Comparison of ENCODE assay signal across 6 fruit fly cellular contexts in genomic region chr3L:17421319-17421718, dm6.
A peak's percentile ranks its signal among the peaks of the same experiment; 100 is the strongest.
TF ChIP-seq lines count a peak whose summit lies in the region.

blot (minus strand) TSS chr3L:17421514.

- no peak for TF ChIP-seq CTCF in whole organism, embryonic (GFP tag; optimal IDR thresholded peaks at IDR 0.05; lab: Kevin White, UChicago)

TF ChIP-seq in whole organism, 6 proteins besides CTCF, POLR2A, EP300 and RAD21:
- TF ChIP-seq pan (optimal IDR thresholded peaks at IDR 0.05; lab: Kevin White, UChicago) (no peak), CG8478 (optimal IDR thresholded peaks at IDR 0.05; lab: Kevin White, UChicago) (no peak), psq (optimal IDR thresholded peaks at IDR 0.05; lab: Kevin White, UChicago) (no peak), Dll (optimal IDR thresholded peaks at IDR 0.05; lab: Kevin White, UChicago) (peak; percentile 12), usp (GFP tag; optimal IDR thresholded peaks at IDR 0.05; lab: Kevin White, UChicago) (no peak), EcR (GFP tag; optimal IDR thresholded peaks at IDR 0.05; lab: Kevin White, UChicago) (no peak)

TF ChIP-seq in whole organism, adult, 20 proteins besides CTCF, POLR2A, EP300 and RAD21:
- peak; percentile 45 for TF ChIP-seq Mnt (GFP tag; optimal IDR thresholded peaks at IDR 0.05; lab: Kevin White, UChicago)
- peak; percentile 18 for TF ChIP-seq CG12768 (GFP tag; optimal IDR thresholded peaks at IDR 0.05; lab: Kevin White, UChicago)
- TF ChIP-seq tj (GFP tag; optimal IDR thresholded peaks at IDR 0.05; lab: Kevin White, UChicago), result peak; percentile 82
- no peak for TF ChIP-seq Hr96 (GFP tag; optimal IDR thresholded peaks at IDR 0.05; lab: Kevin White, UChicago)
- no peak for TF ChIP-seq Clk (GFP tag; optimal IDR thresholded peaks at IDR 0.05; lab: Kevin White, UChicago)
- TF ChIP-seq Crg-1 (GFP tag; optimal IDR thresholded peaks at IDR 0.05; lab: Kevin White, UChicago), result no peak
- peak; percentile 3 for TF ChIP-seq CG7101 (tag; optimal IDR thresholded peaks at IDR 0.05; lab: Kevin White, UChicago)
- TF ChIP-seq cnc (optimal IDR thresholded peaks at IDR 0.05; lab: Kevin White, UChicago), result no peak
- TF ChIP-seq bab1 (GFP tag; optimal IDR thresholded peaks at IDR 0.05; lab: Kevin White, UChicago), result peak; percentile 59
TF ChIP-seq in whole organism, adult: peak in this region for 5.

TF ChIP-seq in whole organism, embryonic, 481 proteins besides CTCF, POLR2A, EP300 and RAD21 (continues in another document):
- TF ChIP-seq CG3163 (GFP tag; optimal IDR thresholded peaks at IDR 0.05; lab: Kevin White, UChicago), result peak; percentile 93
- TF ChIP-seq CG7839 (tag; optimal IDR thresholded peaks at IDR 0.05; lab: Kevin White, UChicago), result peak; percentile 0
- 0 out of 2 replicates have a peak, but pooled peaks have one; percentile 26 for TF ChIP-seq CG4360 (GFP tag; IDR thresholded peaks at IDR 0.05; lab: Robert Waterston, UW)
- TF ChIP-seq Jarid2 (GFP tag; optimal IDR thresholded peaks at IDR 0.05; lab: Kevin White, UChicago), result peak; percentile 95
- TF ChIP-seq Dbx (GFP tag; IDR thresholded peaks at IDR 0.05; lab: Robert Waterston, UW), result peak; percentile 18; the same call in 1 of the 3 replicates
- TF ChIP-seq CG8290 (GFP tag; optimal IDR thresholded peaks at IDR 0.05; lab: Kevin White, UChicago), result no peak
- peak in 1 of 2 experiments; percentile 40 for TF ChIP-seq CG8290 (tag; optimal IDR thresholded peaks at IDR 0.05; lab: Kevin White, UChicago)
- no peak for TF ChIP-seq Hsf (GFP tag; optimal IDR thresholded peaks at IDR 0.05; lab: Kevin White, UChicago)
- TF ChIP-seq sna (GFP tag; IDR thresholded peaks at IDR 0.05; lab: Robert Waterston, UW; ENCODE audit: partially characterized antibody), result peak; percentile 63; the same call in 1 of the 2 replicates
- TF ChIP-seq Trl (optimal IDR thresholded peaks at IDR 0.05; lab: Kevin White, UChicago), result peak; percentile 86 to 88
- no peak for TF ChIP-seq Trl (GFP tag; optimal IDR thresholded peaks at IDR 0.05; lab: Kevin White, UChicago)
- TF ChIP-seq CG7556 (GFP tag; optimal IDR thresholded peaks at IDR 0.05; lab: Kevin White, UChicago), result no peak
- TF ChIP-seq ranshi (GFP tag; IDR thresholded peaks at IDR 0.05; lab: Robert Waterston, UW), result peak; percentile 22; the same call in 1 of the 2 replicates
- no peak for TF ChIP-seq CG7987 (GFP tag; optimal IDR thresholded peaks at IDR 0.05; lab: Kevin White, UChicago)
- 0 out of 3 replicates have a peak, but pooled peaks have one; percentile 52 for TF ChIP-seq CG6791 (GFP tag; IDR thresholded peaks at IDR 0.05; lab: Robert Waterston, UW; ENCODE audit: partially characterized antibody)
- TF ChIP-seq ato (GFP tag; IDR thresholded peaks at IDR 0.05; lab: Robert Waterston, UW; ENCODE audit: partially characterized antibody), result 0 out of 2 replicates have a peak, but pooled peaks have one; percentile 33

TF ChIP-seq in whole organism, prepupa, 60 proteins besides CTCF, POLR2A, EP300 and RAD21:
- TF ChIP-seq CG3919 (GFP tag; optimal IDR thresholded peaks at IDR 0.05; lab: Kevin White, UChicago) (peak; percentile 45), CG1621 (tag; optimal IDR thresholded peaks at IDR 0.05; lab: Kevin White, UChicago) (peak; percentile 36), CG8119 (GFP tag; IDR thresholded peaks at IDR 0.05; lab: Robert Waterston, UW) (0 out of 3 replicates have a peak, but pooled peaks have one; percentile 30), CG11294 (GFP tag; IDR thresholded peaks at IDR 0.05; lab: Robert Waterston, UW) (no peak), svp (GFP tag; lab: Kevin White, UChicago) (peak; percentile 92), CG15336 (GFP tag; IDR thresholded peaks at IDR 0.05; lab: Robert Waterston, UW) (peak; percentile 38; the same call in 1 of the 2 replicates), Lpt (GFP tag; optimal IDR thresholded peaks at IDR 0.05; lab: Kevin White, UChicago) (no peak), Eip75B (GFP tag; optimal IDR thresholded peaks at IDR 0.05; lab: Kevin White, UChicago) (no peak), Sox102F (GFP tag; optimal IDR thresholded peaks at IDR 0.05; lab: Kevin White, UChicago) (peak; percentile 26), CG6163 (GFP tag; IDR thresholded peaks at IDR 0.05; lab: Robert Waterston, UW) (peak; percentile 23; the same call in 2 of the 3 replicates), ss (GFP tag; optimal IDR thresholded peaks at IDR 0.05; lab: Kevin White, UChicago) (peak; percentile 28 to 36), net (GFP tag; optimal IDR thresholded peaks at IDR 0.05; lab: Kevin White, UChicago) (peak; percentile 2)

TF ChIP-seq in whole organism, pupa, 21 proteins besides CTCF, POLR2A, EP300 and RAD21:
- TF ChIP-seq gl (tag; optimal IDR thresholded peaks at IDR 0.05; lab: Kevin White, UChicago) (no peak), Pif1B (GFP tag; optimal IDR thresholded peaks at IDR 0.05; lab: Kevin White, UChicago) (peak; percentile 52), CG34367 (tag; optimal IDR thresholded peaks at IDR 0.05; lab: Kevin White, UChicago) (no peak), CG4496 (GFP tag; IDR thresholded peaks at IDR 0.05; lab: Robert Waterston, UW) (peak; percentile 43; the same call in 2 of the 3 replicates), D1 (tag; optimal IDR thresholded peaks at IDR 0.05; lab: Kevin White, UChicago) (no peak), CG8159 (tag; optimal IDR thresholded peaks at IDR 0.05; lab: Kevin White, UChicago) (no peak), Snoo (tag; optimal IDR thresholded peaks at IDR 0.05; lab: Kevin White, UChicago) (no peak), EcR (GFP tag; optimal IDR thresholded peaks at IDR 0.05; lab: Kevin White, UChicago) (no peak), CG15710 (tag; optimal IDR thresholded peaks at IDR 0.05; lab: Kevin White, UChicago) (no peak), CG12605 (GFP tag; IDR thresholded peaks at IDR 0.05; lab: Robert Waterston, UW) (peak; percentile 51; the same call in 1 of the 2 replicates), CG14655 (GFP tag; optimal IDR thresholded peaks at IDR 0.05; lab: Kevin White, UChicago) (no peak), Pif1A (GFP tag; optimal IDR thresholded peaks at IDR 0.05; lab: Kevin White, UChicago) (no peak), CG10348 (GFP tag; IDR thresholded peaks at IDR 0.05; lab: Robert Waterston, UW) (no peak), Ets98B (GFP tag; IDR thresholded peaks at IDR 0.05; lab: Robert Waterston, UW) (peak; percentile 62), fd96Ca (GFP tag; IDR thresholded peaks at IDR 0.05; lab: Robert Waterston, UW) (no peak; the same call in 2 of the 3 replicates), CG13204 (GFP tag; optimal IDR thresholded peaks at IDR 0.05; lab: Kevin White, UChicago) (no peak), CG32121 (GFP tag; IDR thresholded peaks at IDR 0.05; lab: Robert Waterston, UW) (peak; percentile 55; the same call in 1 of the 2 replicates), CG17806 (tag; optimal IDR thresholded peaks at IDR 0.05; lab: Kevin White, UChicago) (no peak), CG9948 (tag; optimal IDR thresholded peaks at IDR 0.05; lab: Kevin White, UChicago) (no peak)

TF ChIP-seq in whole organism, wandering third instar larva, 38 proteins besides CTCF, POLR2A, EP300 and RAD21 (continues in another document):
- TF ChIP-seq dsf (GFP tag; optimal IDR thresholded peaks at IDR 0.05; lab: Kevin White, UChicago; ENCODE audit: borderline replicate concordance) (no peak), Dif (GFP tag; optimal IDR thresholded peaks at IDR 0.05; lab: Kevin White, UChicago; ENCODE audit: partially characterized antibody) (peak; percentile 96), Mio (GFP tag; optimal IDR thresholded peaks at IDR 0.05; lab: Kevin White, UChicago) (no peak), Hr83 (GFP tag; optimal IDR thresholded peaks at IDR 0.05; lab: Kevin White, UChicago; ENCODE audit: poor library complexity, severe bottlenecking) (peak; percentile 57), Rel (GFP tag; optimal IDR thresholded peaks at IDR 0.05; lab: Kevin White, UChicago) (peak; percentile 6), Rel (tag; optimal IDR thresholded peaks at IDR 0.05; lab: Kevin White, UChicago) (no peak), sage (GFP tag; optimal IDR thresholded peaks at IDR 0.05; lab: Kevin White, UChicago) (no peak), CrebA (GFP tag; optimal IDR thresholded peaks at IDR 0.05; lab: Kevin White, UChicago; ENCODE audit: borderline replicate concordance) (no peak), tai (GFP tag; optimal IDR thresholded peaks at IDR 0.05; lab: Kevin White, UChicago) (no peak), lola (GFP tag; optimal IDR thresholded peaks at IDR 0.05; lab: Kevin White, UChicago) (no peak), rgr (GFP tag; optimal IDR thresholded peaks at IDR 0.05; lab: Kevin White, UChicago) (peak; percentile 15), usp (GFP tag; optimal IDR thresholded peaks at IDR 0.05; lab: Kevin White, UChicago) (no peak), CG9705 (GFP tag; optimal IDR thresholded peaks at IDR 0.05; lab: Kevin White, UChicago) (no peak), dmrt93B (GFP tag; optimal IDR thresholded peaks at IDR 0.05; lab: Kevin White, UChicago) (no peak), N (GFP tag; optimal IDR thresholded peaks at IDR 0.05; lab: Kevin White, UChicago) (no peak), brk (GFP tag; optimal IDR thresholded peaks at IDR 0.05; lab: Kevin White, UChicago) (no peak), woc (GFP tag; optimal IDR thresholded peaks at IDR 0.05; lab: Kevin White, UChicago) (no peak), Hr78 (GFP tag; optimal IDR thresholded peaks at IDR 0.05; lab: Kevin White, UChicago) (no peak), Jra (GFP tag; optimal IDR thresholded peaks at IDR 0.05; lab: Kevin White, UChicago) (no peak), fru (GFP tag; optimal IDR thresholded peaks at IDR 0.05; lab: Kevin White, UChicago) (no peak), Hnf4 (GFP tag; optimal IDR thresholded peaks at IDR 0.05; lab: Kevin White, UChicago) (no peak), dl (GFP tag; optimal IDR thresholded peaks at IDR 0.05; lab: Kevin White, UChicago; ENCODE audit: insufficient read depth in 1 of 2, partially characterized antibody in 2 of 2) (peak; percentile 93 to 94), GATAd (GFP tag; optimal IDR thresholded peaks at IDR 0.05; lab: Kevin White, UChicago) (no peak), OdsH (GFP tag; optimal IDR thresholded peaks at IDR 0.05; lab: Kevin White, UChicago) (no peak), foxo (GFP tag; optimal IDR thresholded peaks at IDR 0.05; lab: Kevin White, UChicago) (no peak), psq (GFP tag; optimal IDR thresholded peaks at IDR 0.05; lab: Kevin White, UChicago) (no peak), Abd-B (GFP tag; optimal IDR thresholded peaks at IDR 0.05; lab: Kevin White, UChicago) (no peak), Myc (optimal IDR thresholded peaks at IDR 0.05; lab: Kevin White, UChicago) (no peak), ey (GFP tag; optimal IDR thresholded peaks at IDR 0.05; lab: Kevin White, UChicago) (no peak), HLH106 (tag; optimal IDR thresholded peaks at IDR 0.05; lab: Kevin White, UChicago) (no peak), jim (GFP tag; optimal IDR thresholded peaks at IDR 0.05; lab: Kevin White, UChicago) (no peak), Dfd (GFP tag; optimal IDR thresholded peaks at IDR 0.05; lab: Kevin White, UChicago) (no peak), Sp1 (GFP tag; optimal IDR thresholded peaks at IDR 0.05; lab: Kevin White, UChicago) (peak; percentile 12), br (GFP tag; optimal IDR thresholded peaks at IDR 0.05; lab: Kevin White, UChicago) (no peak)
